Fruit fly (Drosophila melanogaster): ENCODE results near the gene CG5412.

CG5412 gene

dm6 chr3R:20555023-20555422 lies 21.8 kb upstream of the CG5412 start (continued):
- TF ChIP-seq p53 (GFP tag; optimal IDR thresholded peaks at IDR 0.05) (no peak), E2f2 (GFP tag; IDR thresholded peaks at IDR 0.05) (no peak), CG10959 (GFP tag; IDR thresholded peaks at IDR 0.05) (no peak), CHES-1-like (GFP tag; optimal IDR thresholded peaks at IDR 0.05) (no peak), dimm (GFP tag; IDR thresholded peaks at IDR 0.05) (no peak), CG6683 (GFP tag; optimal IDR thresholded peaks at IDR 0.05) (no peak), hkb (optimal IDR thresholded peaks at IDR 0.05) (no peak), hkb (GFP tag; IDR thresholded peaks at IDR 0.05) (peak; percentile 76), z (GFP tag; IDR thresholded peaks at IDR 0.05) (no peak), dmrt11E (tag; optimal IDR thresholded peaks at IDR 0.05) (no peak), slp2 (GFP tag; optimal IDR thresholded peaks at IDR 0.05) (no peak), CG17912 (GFP tag; optimal IDR thresholded peaks at IDR 0.05) (no peak), CG4617 (GFP tag; optimal IDR thresholded peaks at IDR 0.05; ENCODE audit: borderline replicate concordance) (no peak), chif (GFP tag; optimal IDR thresholded peaks at IDR 0.05) (no peak), dysf (GFP tag; IDR thresholded peaks at IDR 0.05) (peak; percentile 73), pfk (GFP tag; optimal IDR thresholded peaks at IDR 0.05) (no peak), CG7357 (GFP tag; IDR thresholded peaks at IDR 0.05) (no peak), lov (optimal IDR thresholded peaks at IDR 0.05) (no peak), lov (GFP tag; IDR thresholded peaks at IDR 0.05) (no peak), sd (tag; optimal IDR thresholded peaks at IDR 0.05) (no peak), CG15601 (tag; optimal IDR thresholded peaks at IDR 0.05) (no peak), gsb-n (tag; optimal IDR thresholded peaks at IDR 0.05) (no peak), CG3407 (GFP tag; optimal IDR thresholded peaks at IDR 0.05) (no peak), BtbVII (GFP tag; optimal IDR thresholded peaks at IDR 0.05) (peak; percentile 81), CG4328 (GFP tag; optimal IDR thresholded peaks at IDR 0.05) (no peak), sob (GFP tag; IDR thresholded peaks at IDR 0.05) (peak; percentile 73; the same call in 1 of the 2 replicates), nerfin-2 (GFP tag; IDR thresholded peaks at IDR 0.05; ENCODE audit: partially characterized antibody) (no peak), pros (GFP tag; optimal IDR thresholded peaks at IDR 0.05) (no peak), CG17612 (GFP tag; IDR thresholded peaks at IDR 0.05) (no peak), unc-4 (GFP tag; IDR thresholded peaks at IDR 0.05; ENCODE audit: partially characterized antibody) (no peak), Tbp (GFP tag; optimal IDR thresholded peaks at IDR 0.05) (no peak), CG12236 (GFP tag; optimal IDR thresholded peaks at IDR 0.05) (no peak), CG17568 (GFP tag; optimal IDR thresholded peaks at IDR 0.05) (no peak), zfh1 (GFP tag; IDR thresholded peaks at IDR 0.05) (no peak), gcm (GFP tag; optimal IDR thresholded peaks at IDR 0.05) (peak; percentile 17), Adf1 (GFP tag; IDR thresholded peaks at IDR 0.05) (no peak), CG12299 (tag; optimal IDR thresholded peaks at IDR 0.05) (no peak), en (GFP tag; optimal IDR thresholded peaks at IDR 0.05) (no peak), ash1 (GFP tag; optimal IDR thresholded peaks at IDR 0.05) (no peak), CG13123 (GFP tag; optimal IDR thresholded peaks at IDR 0.05) (no peak), NC2β (GFP tag; optimal IDR thresholded peaks at IDR 0.05) (no peak), CG11247 (GFP tag; IDR thresholded peaks at IDR 0.05) (peak; percentile 63; the same call in 1 of the 2 replicates), dm (GFP tag; optimal IDR thresholded peaks at IDR 0.05) (no peak), fru (optimal IDR thresholded peaks at IDR 0.05) (no peak), CG1024 (GFP tag; IDR thresholded peaks at IDR 0.05) (0 out of 2 replicates have a peak, but pooled peaks have one; percentile 12), CG8281 (tag; optimal IDR thresholded peaks at IDR 0.05) (peak; percentile 12), kay (GFP tag; optimal IDR thresholded peaks at IDR 0.05) (peak; percentile 46), bsh (GFP tag; optimal IDR thresholded peaks at IDR 0.05) (no peak), CG1647 (GFP tag; optimal IDR thresholded peaks at IDR 0.05) (peak; percentile 30), mam (GFP tag; optimal IDR thresholded peaks at IDR 0.05) (peak; percentile 61), pzg (GFP tag; optimal IDR thresholded peaks at IDR 0.05) (no peak)

All from whole organism, embryonic.